Fruit fly (Drosophila melanogaster): ENCODE data around the gene CG14218.

DNA sequence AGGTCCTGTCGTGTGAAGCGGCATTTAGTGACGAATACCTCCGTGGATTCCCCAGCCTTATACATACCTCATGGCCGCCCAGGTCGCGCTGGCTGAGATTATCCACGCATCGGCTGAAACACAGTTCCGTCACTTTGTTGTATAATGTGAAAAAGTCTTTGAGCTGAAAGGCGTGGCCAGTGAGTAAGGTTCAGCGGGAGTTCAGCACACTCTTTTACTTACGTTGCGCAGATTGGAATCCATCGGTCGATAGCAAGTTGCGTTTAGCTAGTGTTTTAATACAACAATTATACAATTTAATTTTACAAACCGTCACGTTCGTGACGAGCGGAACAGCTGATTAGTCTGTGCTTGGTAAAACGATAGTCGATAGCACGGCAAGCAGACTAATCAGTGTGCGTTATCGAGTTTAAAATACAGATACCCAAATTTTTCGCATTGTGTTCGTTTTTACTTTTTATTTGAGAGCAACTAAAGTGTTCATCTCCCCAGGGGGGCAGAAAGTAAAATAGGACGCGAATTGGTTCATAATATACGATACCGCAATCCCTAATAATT is 36.5 kb upstream of the CG14218 start, which contains the start of the genes Pstk and Tim9b:
- TF ChIP-seq Smox (GFP tag; optimal IDR thresholded peaks at IDR 0.05) (no peak), net (GFP tag; optimal IDR thresholded peaks at IDR 0.05) (no peak), esn (GFP tag; optimal IDR thresholded peaks at IDR 0.05) (no peak), CG3919 (GFP tag; optimal IDR thresholded peaks at IDR 0.05) (no peak), Hr39 (GFP tag; optimal IDR thresholded peaks at IDR 0.05) (no peak), CG8632 (GFP tag; optimal IDR thresholded peaks at IDR 0.05) (no peak), Eip93F (GFP tag; optimal IDR thresholded peaks at IDR 0.05) (no peak), CG34406 (GFP tag; optimal IDR thresholded peaks at IDR 0.05) (no peak), achi (GFP tag; optimal IDR thresholded peaks at IDR 0.05) (no peak), dac (GFP tag; optimal IDR thresholded peaks at IDR 0.05) (no peak), OdsH (GFP tag; optimal IDR thresholded peaks at IDR 0.05) (no peak), Lpt (GFP tag; optimal IDR thresholded peaks at IDR 0.05) (no peak)
